Fruit fly (Drosophila melanogaster) whole organism, prepupa: Measurements from ENCODE around the gene CG14456.

Experiments
- CG10631 ChIP-seq: fragments of 200-800 bp; sonication (Bioruptor generic); optimal IDR thresholded peaks from 2 replicates; lab custom pipeline; 2016; ENCODE audit warnings: missing biosample characterization, missing genetic modification characterization
- CG10669 ChIP-seq: fragments of 200-800 bp; sonication (Bioruptor generic); optimal IDR thresholded peaks from 3 replicates; lab custom pipeline; 2018; ENCODE audit warnings: missing biosample characterization, mild to moderate bottlenecking, missing genetic modification characterization, moderate library complexity
- CG11294 ChIP-seq: fragments of 200-800 bp; sonication (Bioruptor generic); IDR thresholded peaks from 2 replicates; pipeline ENCODE4 v1.3.6; 2022; ENCODE audit warnings: missing biosample characterization, missing genetic modification characterization
- CG11762 ChIP-seq: fragments of 200-800 bp; sonication (Bioruptor generic); optimal IDR thresholded peaks from 3 replicates; lab custom pipeline; 2016; ENCODE audit warnings: missing biosample characterization, missing genetic modification characterization; ENCODE audit not compliant: insufficient read depth
- CG15336 ChIP-seq: fragments of 200-800 bp; sonication (Bioruptor generic); IDR thresholded peaks from 2 replicates; pipeline ENCODE4 v1.3.6; 2022; ENCODE audit warnings: missing biosample characterization, missing genetic modification characterization
- CG1621 ChIP-seq: fragments of 200-800 bp; sonication (Bioruptor generic); optimal IDR thresholded peaks from 3 replicates; lab custom pipeline; 2018; ENCODE audit warnings: missing biosample characterization, mild to moderate bottlenecking, missing genetic modification characterization
- CG3032 ChIP-seq: fragments of 200-800 bp; optimal IDR thresholded peaks from 2 replicates; lab custom pipeline; 2019; ENCODE audit warnings: missing biosample characterization, mild to moderate bottlenecking, missing genetic modification characterization, moderate library complexity
- CG32006 ChIP-seq: fragments of 200-800 bp; sonication (Bioruptor generic); optimal IDR thresholded peaks from 3 replicates; lab custom pipeline; 2017; ENCODE audit warnings: missing biosample characterization, mild to moderate bottlenecking, missing genetic modification characterization
- CG34406 ChIP-seq: fragments of 200-800 bp; sonication (Bioruptor generic); optimal IDR thresholded peaks from 3 replicates; lab custom pipeline; 2016; ENCODE audit warnings: missing biosample characterization, missing genetic modification characterization
- CG3919 ChIP-seq: fragments of 200-800 bp; sonication (Bioruptor generic); optimal IDR thresholded peaks from 3 replicates; lab custom pipeline; 2016; ENCODE audit warnings: missing biosample characterization, missing genetic modification characterization
- CG6163 ChIP-seq: fragments of 200-800 bp; sonication (Bioruptor generic); IDR thresholded peaks from 3 replicates; pipeline ENCODE4 v1.3.6; 2022; ENCODE audit warnings: missing biosample characterization, missing genetic modification characterization
- CG6792 ChIP-seq: fragments of 200-800 bp; sonication (Bioruptor generic); optimal IDR thresholded peaks from 3 replicates; lab custom pipeline; 2016; ENCODE audit warnings: missing biosample characterization, missing genetic modification characterization
- CG7368 ChIP-seq: fragments of 200-800 bp; sonication (Bioruptor generic); optimal IDR thresholded peaks from 3 replicates; lab custom pipeline; 2016; ENCODE audit warnings: missing biosample characterization, missing genetic modification characterization
- CG8119 ChIP-seq: fragments of 200-800 bp; sonication (Bioruptor generic); IDR thresholded peaks from 3 replicates; pipeline ENCODE4 v1.3.6; 2022; ENCODE audit warnings: missing biosample characterization, missing genetic modification characterization
- CG8319 ChIP-seq: fragments of 200-800 bp; sonication (Bioruptor generic); optimal IDR thresholded peaks from 3 replicates; lab custom pipeline; 2016; ENCODE audit warnings: missing biosample characterization, missing genetic modification characterization
- CG9139 ChIP-seq: fragments of 200-800 bp; sonication (Bioruptor generic); optimal IDR thresholded peaks from 3 replicates; lab custom pipeline; 2017; ENCODE audit warnings: missing biosample characterization, mild to moderate bottlenecking, missing genetic modification characterization
- Eip75B ChIP-seq: fragments of 200-800 bp; sonication (Bioruptor generic); optimal IDR thresholded peaks from 3 replicates; lab custom pipeline; 2016; ENCODE audit warnings: missing biosample characterization, missing genetic modification characterization
- Eip78C ChIP-seq: fragments of 200-800 bp; sonication (Bioruptor generic); peaks from one replicate; lab custom pipeline; 2016; ENCODE audit warnings: missing biosample characterization, missing genetic modification characterization
- Eip93F ChIP-seq: fragments of 200-800 bp; sonication (Bioruptor generic); optimal IDR thresholded peaks from 2 replicates; lab custom pipeline; 2016; ENCODE audit warnings: missing biosample characterization, mild to moderate bottlenecking, missing genetic modification characterization
- Ets21C ChIP-seq: fragments of 200-800 bp; sonication (Bioruptor generic); optimal IDR thresholded peaks from 3 replicates; lab custom pipeline; 2016; ENCODE audit warnings: missing biosample characterization, missing genetic modification characterization
- Ets96B ChIP-seq: fragments of 200-800 bp; optimal IDR thresholded peaks from 2 replicates; lab custom pipeline; 2019; ENCODE audit warnings: missing biosample characterization, mild to moderate bottlenecking, missing genetic modification characterization, moderate library complexity
- Hr38 ChIP-seq: sonication (Bioruptor generic); optimal IDR thresholded peaks from 2 replicates; lab custom pipeline; 2016; ENCODE audit warnings: missing biosample characterization, missing genetic modification characterization
- Hr39 ChIP-seq: fragments of 200-800 bp; sonication (Bioruptor generic); optimal IDR thresholded peaks from 2 replicates; lab custom pipeline; 2016; ENCODE audit warnings: missing biosample characterization, missing genetic modification characterization
- Hr4 ChIP-seq: fragments of 200-800 bp; sonication (Bioruptor generic); optimal IDR thresholded peaks from 3 replicates; lab custom pipeline; 2016; ENCODE audit warnings: missing biosample characterization, missing genetic modification characterization
- Met ChIP-seq: fragments of 200-800 bp; sonication (Bioruptor generic); optimal IDR thresholded peaks from 3 replicates; lab custom pipeline; 2016; ENCODE audit warnings: missing biosample characterization, missing genetic modification characterization
- OdsH ChIP-seq: fragments of 200-800 bp; sonication (Bioruptor generic); optimal IDR thresholded peaks from 3 replicates; lab custom pipeline; 2016; ENCODE audit warnings: missing biosample characterization, missing genetic modification characterization
- Smox ChIP-seq: fragments of 200-800 bp; sonication (Bioruptor generic); optimal IDR thresholded peaks from 3 replicates; lab custom pipeline; 2016; ENCODE audit warnings: missing biosample characterization, missing genetic modification characterization
- Sox102F ChIP-seq: fragments of 200-800 bp; sonication (Bioruptor generic); optimal IDR thresholded peaks from 2 replicates; lab custom pipeline; 2016; ENCODE audit warnings: missing biosample characterization, mild to moderate bottlenecking, missing genetic modification characterization
- Sox14 ChIP-seq: fragments of 200-800 bp; sonication (Bioruptor generic); optimal IDR thresholded peaks from 3 replicates; lab custom pipeline; 2016; ENCODE audit warnings: missing biosample characterization, missing genetic modification characterization
- achi ChIP-seq: fragments of 200-800 bp; sonication (Bioruptor generic); optimal IDR thresholded peaks from 3 replicates; lab custom pipeline; 2016; ENCODE audit warnings: missing biosample characterization, missing genetic modification characterization
- acj6 ChIP-seq: fragments of 200-800 bp; sonication (Bioruptor generic); optimal IDR thresholded peaks from 3 replicates; lab custom pipeline; 2016; ENCODE audit warnings: missing biosample characterization, missing genetic modification characterization
- dsx ChIP-seq: fragments of 200-800 bp; optimal IDR thresholded peaks from 3 replicates; lab custom pipeline; 2019; ENCODE audit warnings: missing biosample characterization, mild to moderate bottlenecking, missing genetic modification characterization, moderate library complexity; ENCODE audit not compliant: poor library complexity, severe bottlenecking
- eg ChIP-seq: fragments of 200-800 bp; sonication (Bioruptor generic); IDR thresholded peaks from 3 replicates; pipeline ENCODE4 v1.3.6; 2022; ENCODE audit warnings: missing biosample characterization, missing genetic modification characterization
- esn ChIP-seq: fragments of 200-800 bp; sonication (Bioruptor generic); optimal IDR thresholded peaks from 2 replicates; lab custom pipeline; 2016; ENCODE audit warnings: missing biosample characterization, mild to moderate bottlenecking, missing genetic modification characterization, moderate library complexity
- fd59A ChIP-seq: fragments of 200-800 bp; sonication (Bioruptor generic); optimal IDR thresholded peaks from 2 replicates; lab custom pipeline; 2017; ENCODE audit warnings: missing biosample characterization, mild to moderate bottlenecking, missing genetic modification characterization, missing genetic modification reagents
- fd85E ChIP-seq: fragments of 200-800 bp; sonication (Bioruptor generic); optimal IDR thresholded peaks from 3 replicates; lab custom pipeline; 2016; ENCODE audit warnings: missing biosample characterization, missing genetic modification characterization
- fkh ChIP-seq: fragments of 200-800 bp; sonication (Bioruptor generic); optimal IDR thresholded peaks from 3 replicates; lab custom pipeline; 2017; ENCODE audit warnings: missing biosample characterization, mild to moderate bottlenecking, missing genetic modification characterization, moderate library complexity
- net ChIP-seq: fragments of 200-800 bp; sonication (Bioruptor generic); optimal IDR thresholded peaks from 3 replicates; lab custom pipeline; 2016; ENCODE audit warnings: missing biosample characterization, missing genetic modification characterization
- pdm3 ChIP-seq: fragments of 200-800 bp; sonication (Bioruptor generic); optimal IDR thresholded peaks from 3 replicates; lab custom pipeline; 2016; ENCODE audit warnings: missing biosample characterization, missing genetic modification characterization
- salr ChIP-seq, 2 experiments: fragments of 200-800 bp; sonication (Bioruptor generic); optimal IDR thresholded peaks; 3 replicates each; lab custom pipeline; 2016 to 2018; ENCODE audit warnings: missing biosample characterization in 2 of 2, missing genetic modification characterization in 2 of 2, mild to moderate bottlenecking in 1 of 2
- spab ChIP-seq: fragments of 200-800 bp; sonication (Bioruptor generic); optimal IDR thresholded peaks from 2 replicates; lab custom pipeline; 2017; ENCODE audit warnings: missing biosample characterization, mild to moderate bottlenecking, missing genetic modification characterization, missing genetic modification reagents
- ss ChIP-seq, 2 experiments: fragments of 200-800 bp; sonication (Bioruptor generic); optimal IDR thresholded peaks; 2 replicates in 1 of 2; 3 replicates in 1 of 2; lab custom pipeline; 2017 to 2018; ENCODE audit warnings: mild to moderate bottlenecking in 2 of 2, missing biosample characterization in 2 of 2, missing genetic modification characterization in 2 of 2, moderate library complexity in 1 of 2
- svp ChIP-seq: fragments of 200-800 bp; sonication (Bioruptor generic); peaks from one replicate; lab custom pipeline; 2016; ENCODE audit warnings: missing biosample characterization, missing genetic modification characterization
- topi ChIP-seq: fragments of 200-800 bp; sonication (Bioruptor generic); optimal IDR thresholded peaks from 3 replicates; lab custom pipeline; 2016; ENCODE audit warnings: missing biosample characterization, missing genetic modification characterization

Gene CG14456

DNA sequence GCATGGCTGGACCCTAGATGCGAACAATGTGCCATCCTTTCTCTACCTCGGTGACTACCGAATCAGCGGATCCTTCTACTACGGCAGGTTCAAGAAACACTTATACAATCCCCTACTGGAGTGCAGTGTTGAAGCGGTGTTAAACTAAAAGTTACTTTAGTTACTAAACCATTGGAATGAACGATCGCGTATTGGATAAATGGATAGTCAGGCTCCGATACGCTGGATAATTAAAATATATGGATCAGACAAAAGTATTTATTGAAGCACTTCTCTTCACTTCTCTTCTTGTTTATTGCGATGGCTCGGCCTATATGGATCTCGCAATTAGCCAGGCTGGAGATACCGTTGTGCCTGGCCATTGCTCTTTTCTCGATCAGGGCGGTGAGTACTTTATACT, 38.6 kb upstream of the CG14456 start, which contains the start of gene CG33770:
Gene CG33770, plus strand, starts transcription at position 301 of the 400 bp plus-strand sequence.
- peak; percentile 19 for TF ChIP-seq svp (GFP tag; lab: Kevin White, UChicago)
- no peak for TF ChIP-seq CG9139 (GFP tag; lab: Kevin White, UChicago)

DNA sequence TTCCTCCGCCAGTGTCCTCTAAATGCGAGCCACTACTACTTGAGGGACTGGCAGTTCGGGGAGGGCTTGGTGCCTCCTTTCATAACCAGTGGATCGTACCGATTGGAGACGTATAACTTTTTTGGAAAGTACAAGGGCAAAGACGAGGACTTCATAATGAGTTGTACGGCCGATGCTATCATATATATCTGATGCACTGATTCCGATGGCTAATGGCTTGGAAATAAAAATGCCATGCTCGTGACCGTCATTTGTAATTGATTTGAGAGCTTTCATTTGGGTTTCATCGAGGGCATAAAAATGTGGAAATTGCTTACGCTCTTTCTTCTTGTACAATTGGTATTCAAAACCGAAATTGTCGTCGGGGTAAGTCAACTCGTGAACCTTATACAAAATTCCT, 37.9 kb upstream of the CG14456 start, which contains the start of gene CG33771:
Gene CG33771, plus strand, starts transcription at position 301 of the 400 bp plus-strand sequence.
- TF ChIP-seq fd85E (GFP tag; lab: Kevin White, UChicago), result no peak
- TF ChIP-seq OdsH (GFP tag; lab: Kevin White, UChicago), result no peak
- TF ChIP-seq Eip93F, result no peak
- TF ChIP-seq Sox102F, result no peak
- no peak for TF ChIP-seq salr (GFP tag; optimal IDR thresholded peaks at IDR 0.05; lab: Kevin White, UChicago)
- TF ChIP-seq dsx (GFP tag; lab: Kevin White, UChicago), result no peak
- TF ChIP-seq CG10631 (GFP tag; lab: Kevin White, UChicago), result no peak
- no peak for TF ChIP-seq net (GFP tag; lab: Kevin White, UChicago)
- no peak for TF ChIP-seq CG8119
- no peak for TF ChIP-seq Ets21C (GFP tag; lab: Kevin White, UChicago)
- TF ChIP-seq fd59A, result no peak
- no peak for TF ChIP-seq svp (GFP tag; lab: Kevin White, UChicago)
- TF ChIP-seq Sox14 (GFP tag; lab: Kevin White, UChicago), result no peak
- no peak for TF ChIP-seq CG11294 (GFP tag; lab: Robert Waterston, UW)
- TF ChIP-seq, all 60 proteins: peak for 0

DNA sequence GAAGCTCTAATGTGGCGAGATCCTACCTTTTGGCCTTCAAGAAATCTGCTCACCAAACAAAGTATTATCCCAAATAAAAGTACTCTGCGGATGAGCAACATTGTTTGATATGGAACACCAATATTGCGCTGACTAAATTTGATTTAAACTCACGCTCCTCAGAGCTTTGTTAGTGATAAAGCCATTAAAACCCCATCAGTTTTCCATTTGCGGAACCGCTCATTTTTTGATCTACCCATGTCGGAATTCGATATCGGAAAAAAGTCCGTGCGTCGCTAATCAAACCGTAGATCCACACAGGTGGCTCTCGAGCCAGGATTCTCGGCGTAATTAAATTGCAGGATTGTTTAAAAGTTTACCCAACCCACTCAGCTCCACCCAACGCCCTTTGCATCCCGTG, 34.6 kb upstream of the CG14456 start, which contains the start of gene CG33772:
Gene CG33772, minus strand, starts transcription at position 101 of the 400 bp plus-strand sequence.
- TF ChIP-seq CG3032 (tag; lab: Kevin White, UChicago), result no peak
- TF ChIP-seq fd59A, result no peak
- no peak for TF ChIP-seq eg (GFP tag; lab: Robert Waterston, UW)
- TF ChIP-seq Met (GFP tag; lab: Kevin White, UChicago), result no peak
- no peak for TF ChIP-seq esn
- TF ChIP-seq CG7368 (GFP tag; lab: Kevin White, UChicago), result no peak
- TF ChIP-seq acj6, result no peak
- no peak for TF ChIP-seq Hr38
- no peak for TF ChIP-seq CG11294 (GFP tag; lab: Robert Waterston, UW)
- TF ChIP-seq Ets96B (tag; lab: Kevin White, UChicago), result no peak
- TF ChIP-seq OdsH (GFP tag; lab: Kevin White, UChicago), result no peak
- TF ChIP-seq CG8119, result no peak
- no peak for TF ChIP-seq topi
- TF ChIP-seq CG10669 (GFP tag; lab: Kevin White, UChicago), result no peak
- TF ChIP-seq CG1621 (tag; lab: Kevin White, UChicago), result no peak
- no peak for TF ChIP-seq fkh (GFP tag; lab: Kevin White, UChicago)
- no peak for TF ChIP-seq net (GFP tag; lab: Kevin White, UChicago)
- TF ChIP-seq, all 60 proteins: peak for 0

DNA sequence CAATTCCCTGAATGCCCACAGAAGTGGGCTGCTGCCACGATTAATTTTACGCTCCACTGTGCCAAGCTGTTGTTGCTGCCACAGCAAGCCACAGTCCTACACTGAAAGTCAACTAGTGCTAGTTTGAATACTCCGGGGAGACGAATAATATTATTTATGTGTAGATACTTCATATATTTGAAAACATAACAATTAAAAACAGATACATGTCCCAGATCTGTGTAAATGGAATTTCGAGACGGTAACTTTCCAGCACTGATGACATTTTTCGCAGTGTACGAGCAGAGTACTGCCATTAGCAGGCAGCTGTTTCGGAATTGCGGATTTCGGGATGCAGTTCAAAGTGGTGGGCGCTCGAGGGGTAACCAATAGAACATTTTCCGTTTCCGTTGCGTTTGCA, 21.9 kb upstream of the CG14456 start:
- TF ChIP-seq CG10631 (GFP tag; lab: Kevin White, UChicago), result peak; percentile 21
- peak; percentile 38 for TF ChIP-seq OdsH (GFP tag; lab: Kevin White, UChicago)
- TF ChIP-seq CG6163, result 0 out of 3 replicates have a peak, but pooled peaks have one; percentile 39
- TF ChIP-seq CG10669 (GFP tag; lab: Kevin White, UChicago), result peak; percentile 24
- TF ChIP-seq Smox, result peak; percentile 31
- TF ChIP-seq pdm3, result peak; percentile 34
- TF ChIP-seq CG6792, result peak; percentile 10
- no peak for TF ChIP-seq Ets21C (GFP tag; lab: Kevin White, UChicago)
- peak; percentile 8 for TF ChIP-seq acj6
- TF ChIP-seq fd59A, result no peak
- TF ChIP-seq Met (GFP tag; lab: Kevin White, UChicago), result peak; percentile 47
- TF ChIP-seq ss (GFP tag; optimal IDR thresholded peaks at IDR 0.05; lab: Kevin White, UChicago), result no peak
- TF ChIP-seq Ets96B (tag; lab: Kevin White, UChicago), result no peak
- TF ChIP-seq achi, result peak; percentile 23
- no peak for TF ChIP-seq spab (GFP tag; lab: Kevin White, UChicago)
- TF ChIP-seq topi, result peak; percentile 36
- TF ChIP-seq CG15336 (GFP tag; lab: Robert Waterston, UW), result no peak
- peak; percentile 30 for TF ChIP-seq Sox102F
- peak; percentile 44 for TF ChIP-seq Hr39 (GFP tag; lab: Kevin White, UChicago)
- peak; percentile 15 for TF ChIP-seq CG32006 (GFP tag; lab: Kevin White, UChicago)
- peak; percentile 18 for TF ChIP-seq CG3919 (GFP tag; lab: Kevin White, UChicago)
- TF ChIP-seq CG8319 (GFP tag; lab: Kevin White, UChicago), result no peak
- TF ChIP-seq Eip78C, result peak; percentile 46
- peak; percentile 13 for TF ChIP-seq Sox14 (GFP tag; lab: Kevin White, UChicago)
- TF ChIP-seq CG11762 (GFP tag; lab: Kevin White, UChicago), result no peak
- TF ChIP-seq svp (GFP tag; lab: Kevin White, UChicago), result no peak
- no peak for TF ChIP-seq Eip75B (GFP tag; lab: Kevin White, UChicago)
- TF ChIP-seq Hr4, result peak; percentile 13
- TF ChIP-seq CG34406 (GFP tag; lab: Kevin White, UChicago), result no peak
- no peak for TF ChIP-seq net (GFP tag; lab: Kevin White, UChicago)
